Fruit fly (Drosophila melanogaster) whole organism, embryonic: ENCODE results near the gene RpL34b.

Experiments used
- Abd-B ChIP-seq: fragments of 200-800 bp; sonication (Bioruptor generic); optimal IDR thresholded peaks from 2 replicates; lab custom pipeline; 2018; ENCODE audit warnings: missing biosample characterization, mild to moderate bottlenecking, missing genetic modification characterization, moderate library complexity
- CG12219 ChIP-seq: fragments of 200-800 bp; sonication (Bioruptor generic); optimal IDR thresholded peaks from 3 replicates; lab custom pipeline; 2018; ENCODE audit warnings: missing biosample characterization, mild to moderate bottlenecking, missing genetic modification characterization
- CG14441 ChIP-seq: fragments of 200-800 bp; sonication (Bioruptor generic); IDR thresholded peaks from 2 replicates; pipeline ENCODE4 v1.3.6; 2022; ENCODE audit warnings: missing biosample characterization, missing genetic modification characterization
- CG17186 ChIP-seq: fragments of 200-800 bp; sonication (Bioruptor generic); optimal IDR thresholded peaks from 3 replicates; lab custom pipeline; 2017; ENCODE audit warnings: missing biosample characterization, missing genetic modification reagents, missing genetic modification characterization
- CG2116 ChIP-seq: fragments of 200-800 bp; sonication (Bioruptor generic); optimal IDR thresholded peaks from 3 replicates; lab custom pipeline; 2018; ENCODE audit warnings: missing biosample characterization, mild to moderate bottlenecking, missing genetic modification characterization
- CG3163 ChIP-seq: fragments of 200-800 bp; sonication (Bioruptor generic); optimal IDR thresholded peaks from 3 replicates; lab custom pipeline; 2016; ENCODE audit warnings: missing biosample characterization, missing genetic modification characterization
- CG32532 ChIP-seq: fragments of 200-800 bp; sonication (Bioruptor generic); IDR thresholded peaks from 2 replicates; pipeline ENCODE4 v1.3.6; 2022; ENCODE audit warnings: missing biosample characterization, missing genetic modification characterization
- CG33213 ChIP-seq: fragments of 200-800 bp; sonication (Bioruptor generic); optimal IDR thresholded peaks from 3 replicates; lab custom pipeline; 2016; ENCODE audit warnings: missing biosample characterization, missing genetic modification characterization
- CG3838 ChIP-seq: fragments of 200-800 bp; sonication (Bioruptor generic); optimal IDR thresholded peaks from 3 replicates; lab custom pipeline; 2016; ENCODE audit warnings: missing biosample characterization, missing genetic modification characterization
- CG3847 ChIP-seq: fragments of 200-800 bp; sonication (Bioruptor generic); IDR thresholded peaks from 2 replicates; pipeline ENCODE4 v1.3.6; 2022; ENCODE audit warnings: missing biosample characterization, missing genetic modification characterization
- CG7963 ChIP-seq: fragments of 200-800 bp; sonication (Bioruptor generic); IDR thresholded peaks from 3 replicates; pipeline ENCODE4 v1.3.6; 2022; ENCODE audit warnings: missing biosample characterization, missing genetic modification characterization; ENCODE audit not compliant: partially characterized antibody
- CG8089 ChIP-seq: fragments of 200-800 bp; sonication (Bioruptor generic); optimal IDR thresholded peaks from 3 replicates; lab custom pipeline; 2016; ENCODE audit warnings: missing biosample characterization, missing genetic modification characterization
- CG8281 ChIP-seq: fragments of 200-800 bp; sonication (Bioruptor generic); optimal IDR thresholded peaks from 2 replicates; lab custom pipeline; 2018; ENCODE audit warnings: missing biosample characterization, mild to moderate bottlenecking, missing genetic modification characterization, moderate library complexity
- CG8924 ChIP-seq: fragments of 200-800 bp; optimal IDR thresholded peaks from 3 replicates; lab custom pipeline; 2019; ENCODE audit warnings: missing biosample characterization, mild to moderate bottlenecking, missing genetic modification characterization, moderate library complexity
- CHES-1-like ChIP-seq: fragments of 200-800 bp; sonication (Bioruptor generic); optimal IDR thresholded peaks from 2 replicates; lab custom pipeline; 2016; ENCODE audit warnings: missing biosample characterization, missing genetic modification characterization
- Chrac-16 ChIP-seq: fragments of 200-800 bp; sonication (Bioruptor generic); optimal IDR thresholded peaks from 3 replicates; lab custom pipeline; 2016; ENCODE audit warnings: missing biosample characterization, missing genetic modification characterization
- D ChIP-seq, 2 experiments: fragments of 200-800 bp in 1 of 2; fragments of >200 bp in 1 of 2; sonication (Bioruptor generic) in 1 of 2; optimal IDR thresholded peaks; 2 replicates in 1 of 2; 3 replicates in 1 of 2; lab custom pipeline; 2017; ENCODE audit warnings: mild to moderate bottlenecking in 1 of 2, missing biosample characterization in 1 of 2, missing genetic modification characterization in 1 of 2, missing genetic modification reagents in 1 of 2
- Dad ChIP-seq: fragments of 200-800 bp; sonication (Bioruptor generic); optimal IDR thresholded peaks from 3 replicates; lab custom pipeline; 2016; ENCODE audit warnings: missing biosample characterization, missing genetic modification characterization
- Dek ChIP-seq: fragments of 200-800 bp; sonication (Bioruptor generic); optimal IDR thresholded peaks from 3 replicates; lab custom pipeline; 2019; ENCODE audit warnings: missing biosample characterization, mild to moderate bottlenecking, missing genetic modification characterization, moderate library complexity
- Lpt ChIP-seq: fragments of >200 bp; optimal IDR thresholded peaks from 2 replicates; lab custom pipeline; 2018; ENCODE audit warnings: missing biosample characterization, missing genetic modification characterization
- Meics ChIP-seq: fragments of 200-800 bp; sonication (Bioruptor generic); optimal IDR thresholded peaks from 2 replicates; lab custom pipeline; 2017; ENCODE audit warnings: missing biosample characterization, mild to moderate bottlenecking, missing genetic modification characterization
- Mrtf ChIP-seq: fragments of 200-800 bp; sonication (Bioruptor generic); IDR thresholded peaks from 3 replicates; pipeline ENCODE4 v1.3.6; 2022; ENCODE audit warnings: missing biosample characterization, missing genetic modification characterization
- Nf-YA ChIP-seq: fragments of 200-800 bp; sonication (Bioruptor generic); IDR thresholded peaks from 2 replicates; pipeline ENCODE4 v1.3.6; 2022; ENCODE audit warnings: missing biosample characterization, missing genetic modification characterization
- PHDP ChIP-seq: fragments of 200-800 bp; sonication (Bioruptor generic); optimal IDR thresholded peaks from 3 replicates; lab custom pipeline; 2018; ENCODE audit warnings: missing biosample characterization, mild to moderate bottlenecking, missing genetic modification characterization, moderate library complexity
- Ptx1 ChIP-seq: fragments of 200-800 bp; sonication (Bioruptor generic); IDR thresholded peaks from 2 replicates; pipeline ENCODE4 v1.3.6; 2022; ENCODE audit warnings: missing biosample characterization, missing genetic modification characterization
- Six4 ChIP-seq: fragments of 200-800 bp; sonication (Bioruptor generic); optimal IDR thresholded peaks from 2 replicates; lab custom pipeline; 2016; ENCODE audit warnings: missing biosample characterization, missing genetic modification characterization
- Usf ChIP-seq: fragments of 200-800 bp; sonication (Bioruptor generic); optimal IDR thresholded peaks from 2 replicates; lab custom pipeline; 2017; ENCODE audit warnings: missing genotype, missing biosample characterization, missing genetic modification characterization
- abd-A ChIP-seq: fragments of 200-800 bp; sonication (Bioruptor generic); optimal IDR thresholded peaks from 3 replicates; lab custom pipeline; 2019; ENCODE audit warnings: missing biosample characterization, mild to moderate bottlenecking, missing genetic modification characterization, moderate library complexity
- ase ChIP-seq: fragments of 200-800 bp; sonication (Bioruptor generic); IDR thresholded peaks from 3 replicates; pipeline ENCODE4 v1.3.6; 2022; ENCODE audit warnings: missing biosample characterization, missing genetic modification characterization
- ato ChIP-seq: fragments of 200-800 bp; sonication (Bioruptor generic); IDR thresholded peaks from 2 replicates; pipeline ENCODE4 v1.3.6; 2022; ENCODE audit warnings: missing biosample characterization, missing genetic modification characterization; ENCODE audit not compliant: partially characterized antibody
- cato ChIP-seq: fragments of 200-800 bp; sonication (Bioruptor generic); optimal IDR thresholded peaks from 2 replicates; lab custom pipeline; 2016; ENCODE audit warnings: missing biosample characterization, missing genetic modification characterization, borderline replicate concordance
- crc ChIP-seq: fragments of 200-800 bp; sonication (Bioruptor generic); optimal IDR thresholded peaks from 2 replicates; lab custom pipeline; 2016; ENCODE audit warnings: missing biosample characterization, missing genetic modification characterization
- crp ChIP-seq, 2 experiments: fragments of 200-800 bp; sonication (Bioruptor generic); optimal IDR thresholded peaks; 2 replicates in 1 of 2; 3 replicates in 1 of 2; lab custom pipeline; 2017; ENCODE audit warnings: missing biosample characterization in 2 of 2, missing genetic modification characterization in 2 of 2, mild to moderate bottlenecking in 1 of 2, moderate library complexity in 1 of 2
- danr ChIP-seq: fragments of 200-800 bp; sonication (Bioruptor generic); IDR thresholded peaks from 2 replicates; pipeline ENCODE4 v1.3.6; 2022; ENCODE audit warnings: missing biosample characterization, missing genetic modification characterization
- ems ChIP-seq: fragments of 200-800 bp; sonication (Bioruptor generic); optimal IDR thresholded peaks from 3 replicates; lab custom pipeline; 2016; ENCODE audit warnings: missing biosample characterization, missing genetic modification characterization
- fd3F ChIP-seq: fragments of 200-800 bp; sonication (Bioruptor generic); optimal IDR thresholded peaks from 2 replicates; lab custom pipeline; 2018; ENCODE audit warnings: missing biosample characterization, mild to moderate bottlenecking, missing genetic modification characterization, moderate library complexity
- gem ChIP-seq: fragments of 200-800 bp; sonication (Bioruptor generic); optimal IDR thresholded peaks from 2 replicates; lab custom pipeline; 2019; ENCODE audit warnings: missing biosample characterization, mild to moderate bottlenecking, missing genetic modification characterization, moderate library complexity
- hb ChIP-seq: fragments of 200-800 bp; sonication (Bioruptor generic); IDR thresholded peaks from 3 replicates; pipeline ENCODE4 v1.3.6; 2022; ENCODE audit warnings: missing biosample characterization, missing genetic modification characterization; ENCODE audit not compliant: partially characterized antibody
- hbn ChIP-seq: fragments of 200-800 bp; sonication (Bioruptor generic); IDR thresholded peaks from 2 replicates; pipeline ENCODE4 v1.3.6; 2022; ENCODE audit warnings: missing biosample characterization, missing genetic modification characterization; ENCODE audit not compliant: partially characterized antibody
- jigr1 ChIP-seq: fragments of 200-800 bp; sonication (Bioruptor generic); IDR thresholded peaks from 3 replicates; pipeline ENCODE4 v1.3.6; 2022; ENCODE audit warnings: missing biosample characterization, missing genetic modification characterization
- kah ChIP-seq: fragments of 200-800 bp; sonication (Bioruptor generic); optimal IDR thresholded peaks from 2 replicates; lab custom pipeline; 2018; ENCODE audit warnings: missing biosample characterization, mild to moderate bottlenecking, missing genetic modification characterization
- oc ChIP-seq: fragments of 200-800 bp; sonication (Bioruptor generic); optimal IDR thresholded peaks from 2 replicates; lab custom pipeline; 2018; ENCODE audit warnings: missing biosample characterization, mild to moderate bottlenecking, missing genetic modification characterization, moderate library complexity
- onecut ChIP-seq: fragments of 200-800 bp; sonication (Bioruptor generic); IDR thresholded peaks from 2 replicates; pipeline ENCODE4 v1.3.6; 2022; ENCODE audit warnings: missing biosample characterization, missing genetic modification characterization
- pan ChIP-seq, 4 experiments: fragments of >200 bp in 3 of 4; fragments of 200-800 bp in 1 of 4; sonication (Bioruptor generic) in 1 of 4; optimal IDR thresholded peaks in 3 of 4; IDR thresholded peaks in 1 of 4; 2 replicates each; pipeline versions ENCODE4 v1.3.6 to Lab custom; 2017 to 2022; ENCODE audit warnings: missing biosample characterization in 2 of 4, missing genetic modification characterization in 2 of 4, mixed read lengths in 1 of 4
- pros ChIP-seq: fragments of 200-800 bp; sonication (Bioruptor generic); optimal IDR thresholded peaks from 3 replicates; lab custom pipeline; 2019; ENCODE audit warnings: missing biosample characterization, mild to moderate bottlenecking, missing genetic modification characterization, moderate library complexity
- rib ChIP-seq: fragments of 200-800 bp; sonication (Bioruptor generic); IDR thresholded peaks from 2 replicates; pipeline ENCODE4 v1.3.6; 2022; ENCODE audit warnings: missing biosample characterization, missing genetic modification characterization
- schlank ChIP-seq: fragments of 200-800 bp; sonication (Bioruptor generic); optimal IDR thresholded peaks from 2 replicates; lab custom pipeline; 2018; ENCODE audit warnings: missing biosample characterization, mild to moderate bottlenecking, missing genetic modification characterization
- tll ChIP-seq, 2 experiments: fragments of 200-800 bp in 1 of 2; fragments of >200 bp in 1 of 2; sonication (Bioruptor generic) in 1 of 2; optimal IDR thresholded peaks; 2 replicates each; lab custom pipeline; 2017 to 2019; ENCODE audit warnings: missing biosample characterization in 2 of 2, missing genetic modification characterization in 2 of 2, mild to moderate bottlenecking in 1 of 2, moderate library complexity in 1 of 2
- wor ChIP-seq: fragments of 200-800 bp; sonication (Bioruptor generic); IDR thresholded peaks from 2 replicates; pipeline ENCODE4 v1.3.6; 2022; ENCODE audit warnings: missing biosample characterization, missing genetic modification characterization

RpL34b gene

DNA sequence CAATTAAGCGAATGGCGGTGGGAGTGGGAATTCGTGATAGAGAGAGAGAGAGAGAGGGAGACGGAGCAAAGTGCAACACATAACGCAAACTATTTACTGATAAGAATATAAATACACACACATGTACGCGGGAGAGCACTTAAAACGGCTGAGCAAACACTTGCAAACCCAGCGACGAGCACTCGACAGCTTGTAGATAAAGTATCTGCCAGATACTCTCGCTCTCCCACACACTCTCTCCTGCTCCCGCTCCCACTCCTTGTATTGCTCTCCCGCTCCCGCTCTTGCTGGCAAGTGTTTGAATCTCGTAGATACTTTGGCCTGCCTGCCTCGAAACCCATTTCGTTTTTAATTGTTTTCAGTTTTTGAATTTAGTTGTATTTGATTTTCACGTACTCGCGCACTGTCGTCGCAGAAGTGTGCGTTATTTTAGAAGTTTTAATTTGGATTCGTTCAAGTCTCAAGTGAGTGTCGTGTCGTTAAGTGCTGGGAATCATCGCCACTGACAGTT is 27.2 kb upstream of the RpL34b start (continued):
- TF ChIP-seq D (optimal IDR thresholded peaks at IDR 0.05; lab: Kevin White, UChicago), result no peak
- peak; percentile 24 for TF ChIP-seq D (GFP tag; optimal IDR thresholded peaks at IDR 0.05; lab: Kevin White, UChicago)
- TF ChIP-seq Dek (tag; lab: Kevin White, UChicago), result no peak
- TF ChIP-seq oc (tag; lab: Kevin White, UChicago), result peak; percentile 37
- no peak for TF ChIP-seq CG2116 (GFP tag; lab: Kevin White, UChicago)
- TF ChIP-seq CG8089 (GFP tag; lab: Kevin White, UChicago), result peak; percentile 4
- no peak for TF ChIP-seq Abd-B (GFP tag; lab: Kevin White, UChicago)
- no peak for TF ChIP-seq ems
- no peak for TF ChIP-seq CG17186 (GFP tag; lab: Kevin White, UChicago)
- TF ChIP-seq crc, result no peak
- TF ChIP-seq ato (GFP tag; lab: Robert Waterston, UW), result no peak
- TF ChIP-seq schlank, result peak; percentile 41
- TF ChIP-seq pan (optimal IDR thresholded peaks at IDR 0.05; lab: Kevin White, UChicago), result no peak
- TF ChIP-seq pan (GFP tag; optimal IDR thresholded peaks at IDR 0.05 in 1 of 2, IDR thresholded peaks at IDR 0.05 in 1 of 2), result no peak
- no peak for TF ChIP-seq danr (GFP tag; lab: Robert Waterston, UW)
- TF ChIP-seq kah (GFP tag; lab: Kevin White, UChicago), result peak; percentile 83
- peak; percentile 81 for TF ChIP-seq rib (GFP tag; lab: Robert Waterston, UW)
- TF ChIP-seq Meics, result peak; percentile 38
- no peak for TF ChIP-seq hb
- peak; percentile 14 for TF ChIP-seq CG8924 (tag; lab: Kevin White, UChicago)
- no peak for TF ChIP-seq CG14441 (GFP tag; lab: Robert Waterston, UW)
- no peak for TF ChIP-seq Six4 (GFP tag; lab: Kevin White, UChicago)
- peak in 1 of 2 experiments; percentile 24 for TF ChIP-seq tll (GFP tag; optimal IDR thresholded peaks at IDR 0.05; lab: Kevin White, UChicago)
- peak; percentile 65 for TF ChIP-seq pros
- TF ChIP-seq CG33213 (GFP tag; lab: Kevin White, UChicago), result no peak
- no peak for TF ChIP-seq CG8281 (tag; lab: Kevin White, UChicago)
- no peak for TF ChIP-seq Mrtf
- TF ChIP-seq Dad (GFP tag; lab: Kevin White, UChicago), result no peak
- TF ChIP-seq fd3F (GFP tag; lab: Kevin White, UChicago), result no peak
- TF ChIP-seq jigr1, result no peak
- no peak for TF ChIP-seq Chrac-16 (GFP tag; lab: Kevin White, UChicago)
- TF ChIP-seq onecut (GFP tag; lab: Robert Waterston, UW), result peak; percentile 59; the same call in 1 of the 2 replicates
- peak; percentile 12 for TF ChIP-seq CHES-1-like (GFP tag; lab: Kevin White, UChicago)
- TF ChIP-seq abd-A (tag; lab: Kevin White, UChicago), result peak; percentile 58
- no peak for TF ChIP-seq gem (tag; lab: Kevin White, UChicago)
- TF ChIP-seq CG3847, result no peak
- peak; percentile 50 for TF ChIP-seq PHDP (tag; lab: Kevin White, UChicago)
- TF ChIP-seq ase (GFP tag; lab: Robert Waterston, UW), result no peak
- no peak for TF ChIP-seq cato (GFP tag; lab: Kevin White, UChicago)
- no peak for TF ChIP-seq wor (GFP tag; lab: Robert Waterston, UW)
- TF ChIP-seq Lpt (GFP tag; lab: Kevin White, UChicago), result peak; percentile 68
- TF ChIP-seq CG12219 (GFP tag; lab: Kevin White, UChicago), result peak; percentile 27
- TF ChIP-seq Usf, result no peak
- no peak for TF ChIP-seq CG7963 (GFP tag; lab: Robert Waterston, UW)
- no peak for TF ChIP-seq Nf-YA (GFP tag; lab: Robert Waterston, UW)
- no peak for TF ChIP-seq CG3838 (GFP tag; lab: Kevin White, UChicago)
- no peak for TF ChIP-seq crp (GFP tag; optimal IDR thresholded peaks at IDR 0.05; lab: Kevin White, UChicago)
- TF ChIP-seq hbn, result peak; percentile 58; the same call in 1 of the 2 replicates
- TF ChIP-seq CG32532 (GFP tag; lab: Robert Waterston, UW), result peak; percentile 71; the same call in 1 of the 2 replicates
- TF ChIP-seq Ptx1 (GFP tag; lab: Robert Waterston, UW), result no peak
- TF ChIP-seq CG3163, result peak; percentile 21
